Fruit fly (Drosophila melanogaster) whole organism, prepupa: ENCODE measurements around the gene spi.
A peak's percentile ranks its signal among the peaks of the same experiment; 100 is the strongest.

Experiments
- Hr4 ChIP-seq: fragments of 200-800 bp; sonication (Bioruptor generic); optimal IDR thresholded peaks from 3 replicates; lab custom pipeline; 2016; ENCODE audit warnings: missing biosample characterization, missing genetic modification characterization
- Lpt ChIP-seq: fragments of 200-800 bp; sonication (Bioruptor generic); optimal IDR thresholded peaks from 3 replicates; lab custom pipeline; 2016; ENCODE audit warnings: missing biosample characterization, missing genetic modification characterization
- Sox15 ChIP-seq: fragments of 200-800 bp; sonication (Bioruptor generic); optimal IDR thresholded peaks from 3 replicates; lab custom pipeline; 2016; ENCODE audit warnings: missing biosample characterization, missing genetic modification characterization
- eg ChIP-seq: fragments of 200-800 bp; sonication (Bioruptor generic); IDR thresholded peaks from 3 replicates; pipeline ENCODE4 v1.3.6; 2022; ENCODE audit warnings: missing biosample characterization, missing genetic modification characterization

Gene spi

dm6 chr2L:19519611-19520010, 57.5 kb downstream of the spi start:
- TF ChIP-seq eg (GFP tag; lab: Robert Waterston, UW) (0 out of 3 replicates have a peak, but pooled peaks have one; percentile 15), Sox15 (GFP tag; lab: Kevin White, UChicago) (no peak)

- TF ChIP-seq Lpt (GFP tag; lab: Kevin White, UChicago) (peak; percentile 7), Hr4 (GFP tag; lab: Kevin White, UChicago) (no peak)
Observed at dm6 chr2L:19518636-19519086, 58.5 kb downstream of the spi start, which contains the start of gene CG10132. TSS of gene CG10132 (plus strand) at chr2L:19518824.
